Worm (Caenorhabditis elegans): ENCODE measurements around the gene argk-1.

ce11 chrV:16132215-16132614 lies 28.5 kb downstream of the argk-1 start:
- TF ChIP-seq elt-1 (tag; optimal IDR thresholded peaks at IDR 0.05) = no peak
- TF ChIP-seq ztf-11 (tag; optimal IDR thresholded peaks at IDR 0.05) = no peak
- TF ChIP-seq nhr-25 (tag; optimal IDR thresholded peaks at IDR 0.05) = no peak
- no peak for TF ChIP-seq nhr-11 (tag; optimal IDR thresholded peaks at IDR 0.05)
- no peak for TF ChIP-seq unc-62 (GFP tag; optimal IDR thresholded peaks at IDR 0.05)
- no peak for TF ChIP-seq ztf-4 (tag; optimal IDR thresholded peaks at IDR 0.05)
- no peak for TF ChIP-seq skn-1 (tag; optimal IDR thresholded peaks at IDR 0.05)
- no peak for TF ChIP-seq ceh-82 (tag; optimal IDR thresholded peaks at IDR 0.05)
- no peak for TF ChIP-seq ama-1 (optimal IDR thresholded peaks at IDR 0.05)

Measured in whole organism, L3 larva.